Fruit fly (Drosophila melanogaster) whole organism, wandering third instar larva: ENCODE results near the gene CG7656.

Source experiments
- CG32264 ChIP-seq: fragments of 200-800 bp; sonication (Bioruptor generic); optimal IDR thresholded peaks from 2 replicates; lab custom pipeline; 2016; ENCODE audit warnings: missing biosample characterization, missing genetic modification characterization
- Hnf4 ChIP-seq: fragments of 200-800 bp; sonication (Bioruptor generic); optimal IDR thresholded peaks from 2 replicates; lab custom pipeline; 2016; ENCODE audit warnings: missing biosample characterization, mild to moderate bottlenecking, missing genetic modification characterization
- Hr78 ChIP-seq: fragments of >200 bp; optimal IDR thresholded peaks from 2 replicates; lab custom pipeline; 2017; ENCODE audit warnings: missing biosample characterization, missing genetic modification characterization
- Hr83 ChIP-seq: fragments of 200-300 bp; sonication (Bioruptor generic); optimal IDR thresholded peaks from 2 replicates; lab custom pipeline; 2016; ENCODE audit warnings: missing biosample characterization, mild to moderate bottlenecking, missing genetic modification characterization, moderate library complexity; ENCODE audit not compliant: poor library complexity, severe bottlenecking
- OdsH ChIP-seq: fragments of 200-800 bp; sonication (Bioruptor generic); optimal IDR thresholded peaks from 2 replicates; lab custom pipeline; 2016; ENCODE audit warnings: missing biosample characterization, mild to moderate bottlenecking, missing genetic modification characterization
- Sp1 ChIP-seq: fragments of 200-800 bp; sonication (Bioruptor generic); optimal IDR thresholded peaks from 3 replicates; lab custom pipeline; 2019; ENCODE audit warnings: missing biosample characterization, mild to moderate bottlenecking, missing genetic modification characterization, moderate library complexity
- Vsx2 ChIP-seq: fragments of 200-300, 225-300 bp; sonication (Bioruptor generic); optimal IDR thresholded peaks from 2 replicates; lab custom pipeline; 2018; ENCODE audit warnings: missing biosample characterization, missing genetic modification characterization; ENCODE audit not compliant: partially characterized antibody
- fru ChIP-seq: fragments of 200-800 bp; sonication (Bioruptor generic); optimal IDR thresholded peaks from 3 replicates; lab custom pipeline; 2016; ENCODE audit warnings: missing biosample characterization, mild to moderate bottlenecking, missing genetic modification characterization
- jim ChIP-seq: fragments of 175-275, 200-325 bp; sonication (Bioruptor generic); optimal IDR thresholded peaks from 2 replicates; lab custom pipeline; 2016; ENCODE audit warnings: missing biosample characterization, mild to moderate bottlenecking, missing genetic modification characterization
- lola ChIP-seq: fragments of >200 bp; optimal IDR thresholded peaks from 2 replicates; lab custom pipeline; 2017; ENCODE audit warnings: missing biosample characterization, missing genetic modification characterization
- pan ChIP-seq: fragments of >200 bp; optimal IDR thresholded peaks from 2 replicates; lab custom pipeline; 2017
- psq ChIP-seq: fragments of 200-800 bp; sonication (Bioruptor generic); optimal IDR thresholded peaks from 3 replicates; lab custom pipeline; 2017; ENCODE audit warnings: missing biosample characterization, mild to moderate bottlenecking, missing genetic modification characterization, moderate library complexity
- sv ChIP-seq: fragments of 200-800 bp; sonication (Bioruptor generic); optimal IDR thresholded peaks from 3 replicates; lab custom pipeline; 2016; ENCODE audit warnings: missing biosample characterization, missing genetic modification characterization

DNA sequence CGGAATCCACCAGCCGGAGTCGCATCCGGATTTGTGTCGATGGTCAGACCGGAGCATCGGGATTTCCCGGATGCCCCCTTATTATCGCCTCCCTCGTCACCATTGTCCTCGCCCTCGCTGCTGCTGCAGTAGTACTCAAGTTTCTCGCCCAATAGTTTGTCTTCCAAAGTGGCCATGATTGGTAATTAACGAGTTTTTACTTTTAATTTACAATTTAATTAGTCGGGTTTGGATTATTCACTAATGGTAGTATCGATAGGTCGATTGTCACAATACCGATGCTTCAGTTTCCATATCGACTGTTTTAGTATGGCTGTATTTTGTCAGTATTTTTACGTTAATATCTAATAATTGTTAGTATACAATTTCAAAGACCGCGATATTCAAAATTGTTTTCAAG is 22.1 kb upstream of the CG7656 start, which contains the start of gene CG7650:
- TF ChIP-seq lola (no peak), jim (GFP tag; lab: Kevin White, UChicago) (no peak), psq (GFP tag; lab: Kevin White, UChicago) (no peak), pan (lab: Kevin White, UChicago) (no peak), Sp1 (no peak), Hr83 (GFP tag; lab: Kevin White, UChicago) (no peak), OdsH (no peak), Hr78 (no peak), Vsx2 (GFP tag; lab: Kevin White, UChicago) (peak; percentile 77), CG32264 (GFP tag; lab: Kevin White, UChicago) (no peak), Hnf4 (no peak), sv (GFP tag; lab: Kevin White, UChicago) (no peak), fru (GFP tag; lab: Kevin White, UChicago) (no peak)
